Worm (Caenorhabditis elegans) whole organism, L4 larva: ENCODE data around the gene aip-1.
A peak's percentile ranks its signal among the peaks of the same experiment; 100 is the strongest.

Source experiments
- F10B5.3 ChIP-seq: sonication (generic microtip); optimal IDR thresholded peaks from 2 replicates; lab custom pipeline; 2016; ENCODE audit warnings: mild to moderate bottlenecking, missing genetic modification characterization, missing compliant biosample characterization
- F37D6.2 ChIP-seq: sonication (generic microtip); optimal IDR thresholded peaks from 2 replicates; lab custom pipeline; 2016; ENCODE audit warnings: mild to moderate bottlenecking, missing genetic modification characterization, missing compliant biosample characterization
- F44E2.7 ChIP-seq: fragments of 200-800 bp; sonication (Bioruptor generic); IDR thresholded peaks from 2 replicates; pipeline ENCODE4 v2.1.2; 2022; ENCODE audit warnings: missing genetic modification characterization, missing compliant biosample characterization
- T20F7.1 ChIP-seq: fragments of 200-800 bp; sonication (Bioruptor generic); optimal IDR thresholded peaks from 2 replicates; lab custom pipeline; 2018; ENCODE audit warnings: mild to moderate bottlenecking, missing genetic modification characterization, missing compliant biosample characterization
- Y105C5A.15 ChIP-seq: fragments of 200-800 bp; sonication (Bioruptor generic); IDR thresholded peaks from 2 replicates; pipeline ENCODE4 v1.3.6; 2022; ENCODE audit warnings: missing genetic modification characterization, missing compliant biosample characterization
- aha-1 ChIP-seq: fragments of 150-350 bp; peaks from one replicate; lab custom pipeline; 2014; ENCODE audit warnings: missing biosample characterization, missing genetic modification characterization
- ama-1 ChIP-seq: fragments of 150-350 bp; optimal IDR thresholded peaks from 2 replicates; lab custom pipeline; 2014; ENCODE audit warnings: inconsistent platforms, mixed read lengths
- ceh-20 ChIP-seq: fragments of 200-800 bp; sonication (Bioruptor generic); IDR thresholded peaks from 2 replicates; pipeline ENCODE4 v1.3.6; 2022; ENCODE audit warnings: missing genetic modification reagents, missing genetic modification characterization, missing compliant biosample characterization
- ceh-28 ChIP-seq: fragments of 150-350 bp; optimal IDR thresholded peaks from 2 replicates; lab custom pipeline; 2014; ENCODE audit warnings: missing biosample characterization, missing genetic modification reagents, missing genetic modification characterization
- ceh-44 ChIP-seq: fragments of 200-800 bp; sonication (Bioruptor generic); IDR thresholded peaks from 2 replicates; pipeline ENCODE4 v1.3.6; 2022; ENCODE audit warnings: missing genetic modification reagents, missing genetic modification characterization, missing compliant biosample characterization
- ceh-82 ChIP-seq: sonication (generic microtip); optimal IDR thresholded peaks from 2 replicates; lab custom pipeline; 2017; ENCODE audit warnings: missing biosample characterization, missing genetic modification characterization
- ces-1 ChIP-seq: fragments of 150-350 bp; sonication (generic microtip); optimal IDR thresholded peaks from 4 replicates; lab custom pipeline; 2014; ENCODE audit warnings: missing biosample characterization, missing genetic modification reagents, missing genetic modification characterization
- ctbp-1 ChIP-seq: fragments of 200-800 bp; sonication (Bioruptor generic); IDR thresholded peaks from 2 replicates; pipeline ENCODE4 v1.3.6; 2022; ENCODE audit warnings: missing genetic modification reagents, missing genetic modification characterization, missing compliant biosample characterization
- daf-12 ChIP-seq: fragments of 150-350 bp; optimal IDR thresholded peaks from 2 replicates; lab custom pipeline; 2014; ENCODE audit warnings: missing biosample characterization, missing genetic modification reagents, missing genetic modification characterization
- daf-16 ChIP-seq, 3 experiments: sonication (generic microtip); optimal IDR thresholded peaks; 2 replicates each; lab custom pipeline; 2016 to 2017; ENCODE audit warnings: missing genetic modification characterization in 3 of 3, missing genetic modification reagents in 3 of 3, mild to moderate bottlenecking in 2 of 3, missing compliant biosample characterization in 2 of 3, missing biosample characterization in 1 of 3, moderate library complexity in 1 of 3
- dmd-9 ChIP-seq: fragments of 200-800 bp; sonication (Bioruptor generic); IDR thresholded peaks from 2 replicates; pipeline ENCODE4 v1.3.6; 2022; ENCODE audit warnings: missing genetic modification reagents, missing genetic modification characterization, missing compliant biosample characterization
- dve-1 ChIP-seq: sonication (generic microtip); optimal IDR thresholded peaks from 2 replicates; lab custom pipeline; 2017; ENCODE audit warnings: antibody characterized with exemption, mild to moderate bottlenecking, missing genetic modification characterization, missing compliant biosample characterization; ENCODE audit not compliant: insufficient read depth
- fkh-10 ChIP-seq: fragments of 150-350 bp; optimal IDR thresholded peaks from 2 replicates; lab custom pipeline; 2014; ENCODE audit warnings: missing biosample characterization, missing genetic modification reagents, missing genetic modification characterization
- fos-1 ChIP-seq: fragments of 150-350 bp; optimal IDR thresholded peaks from 2 replicates; lab custom pipeline; 2014; ENCODE audit warnings: missing biosample characterization, missing genetic modification characterization
- gei-8 ChIP-seq: fragments of 200-800 bp; sonication (Bioruptor generic); optimal IDR thresholded peaks from 2 replicates; lab custom pipeline; 2018; ENCODE audit warnings: mild to moderate bottlenecking, missing genetic modification characterization, missing compliant biosample characterization
- hif-1 ChIP-seq, 2 experiments: sonication (generic microtip); optimal IDR thresholded peaks; 2 replicates each; lab custom pipeline; 2016 to 2017; ENCODE audit warnings: missing compliant biosample characterization in 2 of 2, missing genetic modification characterization in 2 of 2, missing genetic modification reagents in 2 of 2, missing genotype in 2 of 2, mild to moderate bottlenecking in 1 of 2
- hlh-11 ChIP-seq: fragments of 200-800 bp; sonication (Bioruptor generic); optimal IDR thresholded peaks from 2 replicates; lab custom pipeline; 2018; ENCODE audit warnings: mild to moderate bottlenecking, missing genetic modification characterization, missing compliant biosample characterization
- hlh-30 ChIP-seq: sonication (generic microtip); optimal IDR thresholded peaks from 2 replicates; lab custom pipeline; 2017; ENCODE audit warnings: antibody characterized with exemption, mild to moderate bottlenecking, missing genetic modification characterization, missing compliant biosample characterization; ENCODE audit not compliant: insufficient read depth
- lim-7 ChIP-seq: fragments of 200-800 bp; sonication (Bioruptor generic); IDR thresholded peaks from 2 replicates; pipeline ENCODE4 v1.3.6; 2022; ENCODE audit warnings: missing genetic modification characterization, missing compliant biosample characterization
- lin-13 ChIP-seq: fragments of 150-350 bp; optimal IDR thresholded peaks from 2 replicates; lab custom pipeline; 2014; ENCODE audit warnings: missing biosample characterization, missing genetic modification reagents, missing genetic modification characterization
- lin-15B ChIP-seq: fragments of 150-350 bp; sonication (generic microtip); optimal IDR thresholded peaks from 3 replicates; lab custom pipeline; 2014; ENCODE audit warnings: missing biosample characterization, missing genetic modification characterization
- lin-38 ChIP-seq: fragments of 200-800 bp; sonication (Bioruptor generic); IDR thresholded peaks from 2 replicates; pipeline ENCODE4 v1.3.6; 2022; ENCODE audit warnings: missing genetic modification reagents, missing genetic modification characterization, missing compliant biosample characterization
- lir-3 ChIP-seq: sonication (generic microtip); optimal IDR thresholded peaks from 2 replicates; lab custom pipeline; 2016; ENCODE audit warnings: mild to moderate bottlenecking, missing genetic modification characterization, missing compliant biosample characterization
- lsy-2 ChIP-seq, 2 experiments: fragments of 150-350 bp in 1 of 2; sonication (generic microtip) in 1 of 2; optimal IDR thresholded peaks; 2 replicates each; lab custom pipeline; 2014 to 2017; ENCODE audit warnings: missing biosample characterization in 2 of 2, missing genetic modification characterization in 2 of 2
- mdl-1 ChIP-seq, 2 experiments: fragments of 150-350 bp in 1 of 2; sonication (generic microtip) in 1 of 2; optimal IDR thresholded peaks; 2 replicates each; lab custom pipeline; 2014 to 2017; ENCODE audit warnings: missing biosample characterization in 2 of 2, missing genetic modification characterization in 2 of 2
- mxl-3 ChIP-seq: fragments of 200-800 bp; sonication (Bioruptor generic); optimal IDR thresholded peaks from 2 replicates; lab custom pipeline; 2018; ENCODE audit warnings: mild to moderate bottlenecking, missing genetic modification characterization, missing compliant biosample characterization
- nhr-76 ChIP-seq: fragments of 150-350 bp; optimal IDR thresholded peaks from 2 replicates; lab custom pipeline; 2014; ENCODE audit warnings: missing biosample characterization, missing genetic modification characterization
- php-3 ChIP-seq: fragments of 200-800 bp; sonication (Bioruptor generic); IDR thresholded peaks from 2 replicates; pipeline ENCODE4 v1.3.6; 2022; ENCODE audit warnings: missing genetic modification reagents, missing genetic modification characterization, missing compliant biosample characterization
- saeg-2 ChIP-seq: fragments of 200-800 bp; sonication (Bioruptor generic); IDR thresholded peaks from 2 replicates; pipeline ENCODE4 v1.3.6; 2022; ENCODE audit warnings: missing genetic modification reagents, missing genetic modification characterization, missing compliant biosample characterization
- sdz-12 ChIP-seq: fragments of 200-800 bp; sonication (Bioruptor generic); optimal IDR thresholded peaks from 2 replicates; lab custom pipeline; 2018; ENCODE audit warnings: mild to moderate bottlenecking, missing genetic modification characterization, missing compliant biosample characterization
- set-16 ChIP-seq: fragments of 200-800 bp; sonication (Bioruptor generic); IDR thresholded peaks from 2 replicates; pipeline ENCODE4 v1.3.6; 2022; ENCODE audit warnings: missing genetic modification reagents, missing genetic modification characterization, missing compliant biosample characterization
- tra-1 ChIP-seq: fragments of 200-800 bp; sonication (Bioruptor generic); IDR thresholded peaks from 2 replicates; pipeline ENCODE4 v1.3.6; 2022; ENCODE audit warnings: missing genetic modification reagents, missing genetic modification characterization, missing compliant biosample characterization
- unc-62 ChIP-seq, 3 experiments: fragments of 150-350 bp in 1 of 3; sonication (generic microtip); optimal IDR thresholded peaks in 2 of 3; peaks in 1 of 3; 1 replicate in 1 of 3; 2 replicates in 2 of 3; lab custom pipeline; 2014 to 2017; ENCODE audit warnings: missing biosample characterization in 3 of 3, missing genetic modification characterization in 3 of 3, missing genetic modification reagents in 3 of 3, missing genotype in 1 of 3
- vab-7 ChIP-seq: fragments of 200-800 bp; sonication (Bioruptor generic); IDR thresholded peaks from 2 replicates; pipeline ENCODE4 v1.3.6; 2022; ENCODE audit warnings: missing genetic modification reagents, missing genetic modification characterization, missing compliant biosample characterization
- zag-1 ChIP-seq: fragments of 150-350 bp; optimal IDR thresholded peaks from 2 replicates; lab custom pipeline; 2014; ENCODE audit warnings: missing biosample characterization, missing genetic modification characterization

The aip-1 gene

DNA sequence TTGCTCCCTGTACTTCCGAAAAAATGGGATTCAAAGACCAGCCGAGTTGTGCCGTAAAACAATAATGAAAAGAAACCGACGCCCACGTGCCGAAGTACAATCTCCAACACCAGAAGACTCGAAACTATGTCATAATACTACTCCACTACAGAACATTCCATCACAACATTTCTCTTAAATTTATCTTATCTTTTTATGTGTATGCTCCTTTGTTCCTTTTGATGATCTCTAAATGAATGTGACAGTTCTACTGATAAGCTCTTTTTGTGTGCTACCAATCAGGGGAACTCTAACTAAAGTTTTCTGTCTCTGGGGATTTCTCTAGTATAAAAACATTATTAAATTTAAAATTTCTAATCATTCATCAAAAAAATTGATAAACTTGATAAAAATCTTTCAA, 25.3 kb upstream of the aip-1 start (continued):
- no peak for TF ChIP-seq ces-1
- TF ChIP-seq fkh-10 (GFP tag; lab: Kevin White, UChicago), result no peak
- no peak for TF ChIP-seq fos-1 (tag; lab: Kevin White, UChicago)
- TF ChIP-seq sdz-12 (GFP tag; lab: Kevin White, UChicago), result no peak
- TF ChIP-seq lin-13 (GFP tag; lab: Kevin White, UChicago), result no peak

- TF ChIP-seq lin-38 (GFP tag; lab: Robert Waterston, UW), result peak; percentile 20; the same call in 1 of the 2 replicates
Observed at ce11 chrV:13992017-13992416, 20.1 kb upstream of the aip-1 start.

- TF ChIP-seq F44E2.7 (GFP tag; lab: Robert Waterston, UW), result no peak
- peak in 1 of 2 experiments; percentile 56 for TF ChIP-seq unc-62 (GFP tag; optimal IDR thresholded peaks at IDR 0.05 in 1 of 2; lab: Kevin White, UChicago)
- no peak for TF ChIP-seq unc-62 (tag; optimal IDR thresholded peaks at IDR 0.05; lab: Kevin White, UChicago)
- TF ChIP-seq, all 104 proteins: peak for 1
Observed at ce11 chrV:13992485-13992884, 19.6 kb upstream of the aip-1 start, which contains the start of gene droe-4. droe-4 (plus strand) TSS chrV:13992656.

ce11 chrV:13993478-13993877, 18.7 kb upstream of the aip-1 start:
- TF ChIP-seq php-3 (GFP tag; lab: Robert Waterston, UW) (no peak), mxl-3 (GFP tag; lab: Kevin White, UChicago) (no peak), lim-7 (GFP tag; lab: Robert Waterston, UW) (no peak)

ce11 chrV:14001929-14002328, 10.2 kb upstream of the aip-1 start:
- TF ChIP-seq aha-1 (tag; lab: Kevin White, UChicago), result peak; percentile 87
- TF ChIP-seq daf-12, result no peak
- TF ChIP-seq lir-3, result no peak
- no peak for TF ChIP-seq F10B5.3
- no peak for TF ChIP-seq lsy-2 (tag; optimal IDR thresholded peaks at IDR 0.05; lab: Kevin White, UChicago)
- peak in 1 of 2 experiments; percentile 69 for TF ChIP-seq hif-1 (tag; optimal IDR thresholded peaks at IDR 0.05; lab: Kevin White, UChicago)
- no peak for TF ChIP-seq mdl-1 (tag; optimal IDR thresholded peaks at IDR 0.05; lab: Kevin White, UChicago)
- TF ChIP-seq dve-1 (tag; lab: Kevin White, UChicago), result no peak
- no peak for TF ChIP-seq F44E2.7 (GFP tag; lab: Robert Waterston, UW)
- TF ChIP-seq gei-8 (GFP tag; lab: Kevin White, UChicago), result no peak
- TF ChIP-seq ces-1, result no peak

DNA sequence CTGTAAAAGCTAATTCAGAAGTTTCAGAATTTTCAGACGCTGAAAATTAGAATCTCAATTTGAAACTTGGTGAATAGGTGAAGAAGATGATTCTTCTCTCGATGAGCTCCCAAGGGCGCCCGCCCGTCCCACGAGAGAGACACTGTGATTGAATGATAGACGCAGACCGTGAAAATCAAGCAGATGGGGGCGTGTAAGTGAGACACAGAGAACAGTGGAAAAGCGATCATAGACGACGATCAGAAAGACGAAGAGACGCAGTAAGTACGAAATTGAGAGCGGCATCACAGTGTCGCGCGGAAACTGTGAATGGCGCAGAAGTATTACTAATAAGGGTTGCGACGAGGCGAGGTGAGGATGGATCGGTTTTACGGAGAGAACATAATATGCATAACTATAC, 9.7 kb upstream of the aip-1 start:
- TF ChIP-seq saeg-2 (GFP tag; lab: Robert Waterston, UW), result no peak
- no peak for TF ChIP-seq lin-13 (GFP tag; lab: Kevin White, UChicago)
- TF ChIP-seq T20F7.1 (GFP tag; lab: Kevin White, UChicago), result no peak
- no peak for TF ChIP-seq F44E2.7 (GFP tag; lab: Robert Waterston, UW)
- no peak for TF ChIP-seq ceh-44 (GFP tag; lab: Robert Waterston, UW)
- no peak for TF ChIP-seq unc-62 (GFP tag; optimal IDR thresholded peaks at IDR 0.05 in 1 of 2; lab: Kevin White, UChicago)
- TF ChIP-seq unc-62 (tag; optimal IDR thresholded peaks at IDR 0.05; lab: Kevin White, UChicago), result no peak
- TF ChIP-seq dmd-9 (GFP tag; lab: Robert Waterston, UW), result no peak
- no peak for TF ChIP-seq lin-15B (tag; lab: Kevin White, UChicago)
- no peak for TF ChIP-seq vab-7 (GFP tag; lab: Robert Waterston, UW)
- peak; percentile 32; the same call in 1 of the 2 replicates for TF ChIP-seq tra-1 (GFP tag; lab: Robert Waterston, UW)
- peak; percentile 43 for TF ChIP-seq hlh-30
- TF ChIP-seq set-16, result no peak
- no peak for TF ChIP-seq fos-1 (tag; lab: Kevin White, UChicago)
- TF ChIP-seq ceh-82, result no peak
- TF ChIP-seq ama-1, result no peak
- no peak for TF ChIP-seq daf-16 (GFP tag; optimal IDR thresholded peaks at IDR 0.05; lab: Kevin White, UChicago)
- TF ChIP-seq daf-16 (tag; optimal IDR thresholded peaks at IDR 0.05; lab: Kevin White, UChicago), result peak; percentile 22
- no peak for TF ChIP-seq F37D6.2 (tag; lab: Kevin White, UChicago)
- no peak for TF ChIP-seq zag-1 (tag; lab: Kevin White, UChicago)
- TF ChIP-seq hlh-11 (tag; lab: Kevin White, UChicago), result peak; percentile 56
- no peak for TF ChIP-seq nhr-76 (tag; lab: Kevin White, UChicago)
- TF ChIP-seq ctbp-1, result no peak
- TF ChIP-seq ceh-28 (tag; lab: Kevin White, UChicago), result no peak
- no peak for TF ChIP-seq fkh-10 (GFP tag; lab: Kevin White, UChicago)
- TF ChIP-seq Y105C5A.15 (GFP tag; lab: Robert Waterston, UW), result no peak
- TF ChIP-seq ceh-20 (GFP tag; lab: Robert Waterston, UW), result no peak
